Fruit fly (Drosophila melanogaster): ENCODE measurements around the gene CG31465.
A peak's percentile ranks its signal among the peaks of the same experiment; 100 is the strongest.

The CG31465 gene

DNA sequence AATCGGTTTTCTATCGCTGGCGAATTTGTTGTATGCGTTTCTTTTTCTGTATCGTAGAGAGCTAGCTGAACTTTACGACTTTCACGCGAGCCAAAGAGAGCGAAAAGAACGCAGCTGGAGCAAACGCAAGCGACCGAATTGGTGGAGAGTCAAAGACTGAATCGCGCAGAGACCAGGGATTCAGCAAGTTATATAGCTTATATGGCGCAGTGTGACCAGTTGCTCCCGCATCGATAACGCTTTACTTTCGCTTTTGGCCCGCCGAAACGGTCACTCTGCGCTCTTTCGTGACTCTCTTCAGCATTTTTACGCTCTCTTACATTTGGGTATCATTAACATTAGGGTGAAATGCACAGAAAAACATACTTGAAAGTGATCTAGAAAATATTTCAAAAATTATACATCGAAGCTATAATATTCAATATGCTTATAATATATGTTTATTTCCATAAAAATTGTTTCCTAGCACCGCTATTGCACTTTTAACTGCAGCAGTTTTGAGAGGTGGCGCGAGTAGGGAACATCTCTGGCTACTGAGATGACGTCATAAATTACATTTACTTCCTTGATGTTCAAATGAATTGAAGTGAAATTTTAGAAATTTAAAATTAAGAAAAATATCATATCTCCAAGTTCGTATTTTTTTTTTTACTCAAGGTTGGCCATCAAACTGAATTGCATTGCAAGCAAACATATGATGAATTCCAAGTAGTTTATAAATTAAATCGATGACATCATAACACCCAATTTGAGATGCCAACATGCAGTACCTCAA is 24.3 kb upstream of the CG31465 start, which contains the start of gene glec (continued):
- no peak for TF ChIP-seq CG14860 (GFP tag; IDR thresholded peaks at IDR 0.05; ENCODE audit: partially characterized antibody)
- peak; percentile 67 for TF ChIP-seq MTF-1 (GFP tag; optimal IDR thresholded peaks at IDR 0.05; ENCODE audit: borderline replicate concordance)
- peak; percentile 72 for TF ChIP-seq mirr (GFP tag; optimal IDR thresholded peaks at IDR 0.05)
- no peak for TF ChIP-seq CG1233 (GFP tag; optimal IDR thresholded peaks at IDR 0.05)
- TF ChIP-seq row (GFP tag; IDR thresholded peaks at IDR 0.05), result peak; percentile 82
- TF ChIP-seq CG16779 (GFP tag; IDR thresholded peaks at IDR 0.05), result no peak
- TF ChIP-seq CG14441 (GFP tag; IDR thresholded peaks at IDR 0.05), result no peak
- peak; percentile 46; the same call in 1 of the 2 replicates for TF ChIP-seq ttk (GFP tag; IDR thresholded peaks at IDR 0.05)
- TF ChIP-seq org-1 (GFP tag; optimal IDR thresholded peaks at IDR 0.05), result no peak
- TF ChIP-seq Awh (GFP tag; IDR thresholded peaks at IDR 0.05), result peak; percentile 5; the same call in 1 of the 2 replicates
- 0 out of 2 replicates have a peak, but pooled peaks have one; percentile 18 for TF ChIP-seq MBD-R2 (GFP tag; IDR thresholded peaks at IDR 0.05)
- no peak for TF ChIP-seq CG12104 (GFP tag; optimal IDR thresholded peaks at IDR 0.05)
- peak; percentile 19 for TF ChIP-seq lbe (GFP tag; optimal IDR thresholded peaks at IDR 0.05)
- no peak for TF ChIP-seq pnt (GFP tag; optimal IDR thresholded peaks at IDR 0.05)
- TF ChIP-seq Ssrp (tag; optimal IDR thresholded peaks at IDR 0.05), result peak; percentile 47
- no peak for TF ChIP-seq ase (GFP tag; IDR thresholded peaks at IDR 0.05)
- no peak for TF ChIP-seq CG4617 (GFP tag; optimal IDR thresholded peaks at IDR 0.05; ENCODE audit: borderline replicate concordance)
- TF ChIP-seq sr (GFP tag; IDR thresholded peaks at IDR 0.05), result peak; percentile 56; the same call in 2 of the 3 replicates
- peak; percentile 46 for TF ChIP-seq unc-4 (GFP tag; IDR thresholded peaks at IDR 0.05; ENCODE audit: partially characterized antibody)
- no peak for TF ChIP-seq Atf-2 (GFP tag; optimal IDR thresholded peaks at IDR 0.05)
- no peak for TF ChIP-seq CG9609 (GFP tag; optimal IDR thresholded peaks at IDR 0.05)
- no peak; the same call in 2 of the 3 replicates for TF ChIP-seq B-H1 (GFP tag; IDR thresholded peaks at IDR 0.05)
- no peak for TF ChIP-seq bigmax (GFP tag; optimal IDR thresholded peaks at IDR 0.05)
- TF ChIP-seq Dip2 (GFP tag; IDR thresholded peaks at IDR 0.05), result no peak
- TF ChIP-seq Fer2 (tag; optimal IDR thresholded peaks at IDR 0.05), result no peak
- TF ChIP-seq CG34376 (GFP tag; optimal IDR thresholded peaks at IDR 0.05), result peak; percentile 28
- TF ChIP-seq dysf (GFP tag; IDR thresholded peaks at IDR 0.05), result no peak
- peak; percentile 45; the same call in 1 of the 2 replicates for TF ChIP-seq CG1024 (GFP tag; IDR thresholded peaks at IDR 0.05)
- peak; percentile 86 for TF ChIP-seq NC2α (GFP tag; optimal IDR thresholded peaks at IDR 0.05)
- peak in 1 of 2 experiments; percentile 41 for TF ChIP-seq insv (GFP tag; optimal IDR thresholded peaks at IDR 0.05)
- no peak for TF ChIP-seq btn (GFP tag; optimal IDR thresholded peaks at IDR 0.05)
- peak; percentile 9 for TF ChIP-seq Dp (GFP tag; optimal IDR thresholded peaks at IDR 0.05)
- peak; percentile 74 for TF ChIP-seq zfh1 (GFP tag; IDR thresholded peaks at IDR 0.05)
- no peak for TF ChIP-seq Lhr (GFP tag; optimal IDR thresholded peaks at IDR 0.05)
- TF ChIP-seq zen2 (GFP tag; IDR thresholded peaks at IDR 0.05; ENCODE audit: partially characterized antibody), result peak; percentile 42; the same call in 1 of the 3 replicates
- TF ChIP-seq CG10366 (GFP tag; IDR thresholded peaks at IDR 0.05), result no peak
- TF ChIP-seq nau (GFP tag; optimal IDR thresholded peaks at IDR 0.05), result no peak
- peak; percentile 11 for TF ChIP-seq CG8089 (GFP tag; optimal IDR thresholded peaks at IDR 0.05)
- no peak for TF ChIP-seq nerfin-1 (tag; optimal IDR thresholded peaks at IDR 0.05)
- no peak for TF ChIP-seq danr (GFP tag; IDR thresholded peaks at IDR 0.05)
- peak; percentile 99 for TF ChIP-seq Blimp-1 (GFP tag; optimal IDR thresholded peaks at IDR 0.05)
- peak; percentile 9 for TF ChIP-seq Myb (GFP tag; optimal IDR thresholded peaks at IDR 0.05)
- 0 out of 3 replicates have a peak, but pooled peaks have one; percentile 31 for TF ChIP-seq tgo (GFP tag; IDR thresholded peaks at IDR 0.05)
- no peak for TF ChIP-seq CG17568 (GFP tag; optimal IDR thresholded peaks at IDR 0.05)
- TF ChIP-seq dati (GFP tag; IDR thresholded peaks at IDR 0.05), result no peak
- TF ChIP-seq wek (GFP tag; optimal IDR thresholded peaks at IDR 0.05), result peak; percentile 21
- peak; percentile 2 for TF ChIP-seq exex (tag; optimal IDR thresholded peaks at IDR 0.05)
- TF ChIP-seq CrebB (tag; optimal IDR thresholded peaks at IDR 0.05), result peak; percentile 46
- TF ChIP-seq otp (GFP tag; IDR thresholded peaks at IDR 0.05), result peak; percentile 73; the same call in 2 of the 3 replicates
